Fruit fly (Drosophila melanogaster): ENCODE results near the gene CG11983.

Gene CG11983

dm6 chr3R:9003600-9004223 lies 4.4 kb upstream of the CG11983 start, which contains the start of the genes CG31100 and CG11980 (continued):
- peak; percentile 86 for TF ChIP-seq BEAF-32 (GFP tag; optimal IDR thresholded peaks at IDR 0.05)
- TF ChIP-seq CG16779 (GFP tag; IDR thresholded peaks at IDR 0.05): no peak
- TF ChIP-seq CG6813 (GFP tag; optimal IDR thresholded peaks at IDR 0.05): no peak
- TF ChIP-seq fd102C (GFP tag; optimal IDR thresholded peaks at IDR 0.05): no peak
- TF ChIP-seq bsh (GFP tag; optimal IDR thresholded peaks at IDR 0.05): no peak
- no peak for TF ChIP-seq Chrac-16 (GFP tag; optimal IDR thresholded peaks at IDR 0.05)
- TF ChIP-seq D19B (GFP tag; optimal IDR thresholded peaks at IDR 0.05): no peak
- no peak for TF ChIP-seq jing (GFP tag; optimal IDR thresholded peaks at IDR 0.05)
- TF ChIP-seq CG12219 (GFP tag; optimal IDR thresholded peaks at IDR 0.05): no peak
- TF ChIP-seq wek (GFP tag; optimal IDR thresholded peaks at IDR 0.05): peak; percentile 23
- TF ChIP-seq az2 (GFP tag; optimal IDR thresholded peaks at IDR 0.05): no peak
- TF ChIP-seq Sry-β (GFP tag; optimal IDR thresholded peaks at IDR 0.05): no peak
- no peak for TF ChIP-seq chm (GFP tag; IDR thresholded peaks at IDR 0.05)
- TF ChIP-seq CG11085 (GFP tag; IDR thresholded peaks at IDR 0.05): no peak
- no peak for TF ChIP-seq Nf-YB (GFP tag; optimal IDR thresholded peaks at IDR 0.05)
- TF ChIP-seq CG3838 (GFP tag; optimal IDR thresholded peaks at IDR 0.05): no peak
- no peak for TF ChIP-seq Pdp1 (GFP tag; optimal IDR thresholded peaks at IDR 0.05)
- TF ChIP-seq Gug (GFP tag; IDR thresholded peaks at IDR 0.05): no peak
- TF ChIP-seq CG5245 (GFP tag; optimal IDR thresholded peaks at IDR 0.05): no peak
- peak; percentile 75 for TF ChIP-seq stwl (tag; optimal IDR thresholded peaks at IDR 0.05)
- no peak for TF ChIP-seq Hr39 (optimal IDR thresholded peaks at IDR 0.05)
- no peak for TF ChIP-seq CG10959 (GFP tag; IDR thresholded peaks at IDR 0.05)
- TF ChIP-seq toy (GFP tag; IDR thresholded peaks at IDR 0.05): no peak
- TF ChIP-seq pan (optimal IDR thresholded peaks at IDR 0.05): no peak
- no peak for TF ChIP-seq pan (GFP tag; optimal IDR thresholded peaks at IDR 0.05 in 1 of 2, IDR thresholded peaks at IDR 0.05 in 1 of 2)
- TF ChIP-seq CG11560 (tag; IDR thresholded peaks at IDR 0.05): no peak
- no peak for TF ChIP-seq Dip3 (GFP tag; optimal IDR thresholded peaks at IDR 0.05)
- TF ChIP-seq Sin3A (optimal IDR thresholded peaks at IDR 0.05): peak; percentile 13
- TF ChIP-seq CG10654 (GFP tag; optimal IDR thresholded peaks at IDR 0.05): no peak
- no peak for TF ChIP-seq disco-r (GFP tag; optimal IDR thresholded peaks at IDR 0.05)
- no peak for TF ChIP-seq sr (GFP tag; IDR thresholded peaks at IDR 0.05)
- TF ChIP-seq lilli (GFP tag; optimal IDR thresholded peaks at IDR 0.05): peak; percentile 30
- no peak for TF ChIP-seq seq (GFP tag; IDR thresholded peaks at IDR 0.05)
- no peak for TF ChIP-seq MTF-1 (GFP tag; optimal IDR thresholded peaks at IDR 0.05; ENCODE audit: borderline replicate concordance)
- no peak for TF ChIP-seq caup (GFP tag; optimal IDR thresholded peaks at IDR 0.05; ENCODE audit: severe bottlenecking)
- TF ChIP-seq CG7786 (GFP tag; optimal IDR thresholded peaks at IDR 0.05): no peak
- no peak for TF ChIP-seq Bdp1 (GFP tag; optimal IDR thresholded peaks at IDR 0.05)
- no peak for TF ChIP-seq Hsf (GFP tag; optimal IDR thresholded peaks at IDR 0.05)
- TF ChIP-seq CG15601 (tag; optimal IDR thresholded peaks at IDR 0.05): peak; percentile 24
- TF ChIP-seq CG14667 (GFP tag; IDR thresholded peaks at IDR 0.05): no peak
- TF ChIP-seq CG13775 (GFP tag; optimal IDR thresholded peaks at IDR 0.05): no peak
- no peak for TF ChIP-seq Dfd (GFP tag; optimal IDR thresholded peaks at IDR 0.05)
- TF ChIP-seq fd3F (GFP tag; optimal IDR thresholded peaks at IDR 0.05): no peak
- TF ChIP-seq Antp (GFP tag; optimal IDR thresholded peaks at IDR 0.05): no peak
- TF ChIP-seq prd (optimal IDR thresholded peaks at IDR 0.05): no peak
- TF ChIP-seq prd (GFP tag; IDR thresholded peaks at IDR 0.05): no peak
- no peak for TF ChIP-seq Tbp (GFP tag; optimal IDR thresholded peaks at IDR 0.05)
- TF ChIP-seq Dad (GFP tag; optimal IDR thresholded peaks at IDR 0.05): no peak
- TF ChIP-seq Max (GFP tag; optimal IDR thresholded peaks at IDR 0.05): peak; percentile 13
- no peak for TF ChIP-seq CG8359 (GFP tag; optimal IDR thresholded peaks at IDR 0.05; ENCODE audit: borderline replicate concordance)
- TF ChIP-seq slp2 (GFP tag; optimal IDR thresholded peaks at IDR 0.05): no peak
- TF ChIP-seq tll (GFP tag; optimal IDR thresholded peaks at IDR 0.05): no peak

Data from whole organism, embryonic.